Fruit fly (Drosophila melanogaster) whole organism, wandering third instar larva: ENCODE measurements around the gene Akt.
A peak's percentile ranks its signal among the peaks of the same experiment; 100 is the strongest.

Experiments
- Abd-B ChIP-seq: fragments of >200 bp; optimal IDR thresholded peaks from 2 replicates; lab custom pipeline; 2017; ENCODE audit warnings: missing biosample characterization, missing genetic modification characterization
- CG32264 ChIP-seq: fragments of 200-800 bp; sonication (Bioruptor generic); optimal IDR thresholded peaks from 2 replicates; lab custom pipeline; 2016; ENCODE audit warnings: missing biosample characterization, missing genetic modification characterization
- CG9705 ChIP-seq: fragments of 200-800 bp; sonication (Bioruptor generic); optimal IDR thresholded peaks from 2 replicates; lab custom pipeline; 2018; ENCODE audit warnings: missing biosample characterization, mild to moderate bottlenecking, missing genetic modification characterization
- CrebA ChIP-seq: fragments of 200-800 bp; sonication (Bioruptor generic); optimal IDR thresholded peaks from 2 replicates; lab custom pipeline; 2016; ENCODE audit warnings: missing biosample characterization, mild to moderate bottlenecking, missing genetic modification characterization, borderline replicate concordance
- Dfd ChIP-seq: fragments of >200 bp; optimal IDR thresholded peaks from 2 replicates; lab custom pipeline; 2017; ENCODE audit warnings: missing biosample characterization, missing genetic modification characterization
- Dif ChIP-seq: fragments of 200-275, 200-300 bp; sonication (Bioruptor generic); optimal IDR thresholded peaks from 2 replicates; lab custom pipeline; 2018; ENCODE audit warnings: missing biosample characterization, missing genetic modification characterization; ENCODE audit not compliant: partially characterized antibody
- GATAd ChIP-seq: sonication (Bioruptor generic); optimal IDR thresholded peaks from 2 replicates; lab custom pipeline; 2016; ENCODE audit warnings: missing biosample characterization, missing genetic modification characterization
- HLH106 ChIP-seq: fragments of 200-800 bp; optimal IDR thresholded peaks from 3 replicates; lab custom pipeline; 2019; ENCODE audit warnings: missing biosample characterization, mild to moderate bottlenecking, missing genetic modification characterization, moderate library complexity
- Hnf4 ChIP-seq: fragments of 200-800 bp; sonication (Bioruptor generic); optimal IDR thresholded peaks from 2 replicates; lab custom pipeline; 2016; ENCODE audit warnings: missing biosample characterization, mild to moderate bottlenecking, missing genetic modification characterization
- Hr78 ChIP-seq: fragments of >200 bp; optimal IDR thresholded peaks from 2 replicates; lab custom pipeline; 2017; ENCODE audit warnings: missing biosample characterization, missing genetic modification characterization
- Hr83 ChIP-seq: fragments of 200-300 bp; sonication (Bioruptor generic); optimal IDR thresholded peaks from 2 replicates; lab custom pipeline; 2016; ENCODE audit warnings: missing biosample characterization, mild to moderate bottlenecking, missing genetic modification characterization, moderate library complexity; ENCODE audit not compliant: poor library complexity, severe bottlenecking
- Jra ChIP-seq: sonication (Bioruptor generic); optimal IDR thresholded peaks from 2 replicates; lab custom pipeline; 2016; ENCODE audit warnings: missing biosample characterization, missing genetic modification characterization
- Mio ChIP-seq: sonication (Bioruptor generic); optimal IDR thresholded peaks from 2 replicates; lab custom pipeline; 2016; ENCODE audit warnings: missing biosample characterization, missing genetic modification characterization
- Myc ChIP-seq: fragments of >200 bp; optimal IDR thresholded peaks from 2 replicates; lab custom pipeline; 2017
- N ChIP-seq: fragments of >200 bp; optimal IDR thresholded peaks from 2 replicates; lab custom pipeline; 2018; ENCODE audit warnings: missing biosample characterization, missing external identifiers, missing genetic modification characterization
- OdsH ChIP-seq: fragments of 200-800 bp; sonication (Bioruptor generic); optimal IDR thresholded peaks from 2 replicates; lab custom pipeline; 2016; ENCODE audit warnings: missing biosample characterization, mild to moderate bottlenecking, missing genetic modification characterization
- Rel ChIP-seq, 2 experiments: fragments of 200-800 bp; sonication (Bioruptor generic) in 1 of 2; optimal IDR thresholded peaks; 2 replicates in 1 of 2; 3 replicates in 1 of 2; lab custom pipeline; 2016 to 2019; ENCODE audit warnings: mild to moderate bottlenecking in 2 of 2, missing biosample characterization in 2 of 2, missing genetic modification characterization in 2 of 2, moderate library complexity in 1 of 2
- Sp1 ChIP-seq: fragments of 200-800 bp; sonication (Bioruptor generic); optimal IDR thresholded peaks from 3 replicates; lab custom pipeline; 2019; ENCODE audit warnings: missing biosample characterization, mild to moderate bottlenecking, missing genetic modification characterization, moderate library complexity
- Vsx2 ChIP-seq: fragments of 200-300, 225-300 bp; sonication (Bioruptor generic); optimal IDR thresholded peaks from 2 replicates; lab custom pipeline; 2018; ENCODE audit warnings: missing biosample characterization, missing genetic modification characterization; ENCODE audit not compliant: partially characterized antibody
- br ChIP-seq: fragments of 200-800 bp; sonication (Bioruptor generic); optimal IDR thresholded peaks from 2 replicates; lab custom pipeline; 2016; ENCODE audit warnings: missing biosample characterization, missing genetic modification characterization
- brk ChIP-seq: fragments of 200-800 bp; sonication (Bioruptor generic); optimal IDR thresholded peaks from 2 replicates; lab custom pipeline; 2016; ENCODE audit warnings: missing biosample characterization, mild to moderate bottlenecking, missing genetic modification characterization
- dl ChIP-seq, 2 experiments: fragments of 175-275, 200-275 bp in 1 of 2; fragments of 200-275 bp in 1 of 2; sonication (Bioruptor generic); optimal IDR thresholded peaks; lab custom pipeline; 2018; ENCODE audit warnings: mild to moderate bottlenecking in 2 of 2, missing biosample characterization in 2 of 2, missing genetic modification characterization in 2 of 2, moderate library complexity in 2 of 2; ENCODE audit not compliant: partially characterized antibody in 2 of 2, insufficient read depth in 1 of 2
- dmrt93B ChIP-seq: fragments of 200-800 bp; sonication (Bioruptor generic); optimal IDR thresholded peaks from 2 replicates; lab custom pipeline; 2018; ENCODE audit warnings: missing biosample characterization, mild to moderate bottlenecking, missing genetic modification characterization
- dsf ChIP-seq: sonication (Bioruptor generic); optimal IDR thresholded peaks from 2 replicates; lab custom pipeline; 2016; ENCODE audit warnings: missing biosample characterization, missing genetic modification characterization, borderline replicate concordance
- ey ChIP-seq: fragments of 200-800 bp; sonication (Bioruptor generic); optimal IDR thresholded peaks from 2 replicates; lab custom pipeline; 2016; ENCODE audit warnings: missing biosample characterization, missing genetic modification characterization
- foxo ChIP-seq, 2 experiments: fragments of 200-800 bp; sonication (Bioruptor generic); optimal IDR thresholded peaks; 2 replicates in 1 of 2; 3 replicates in 1 of 2; lab custom pipeline; 2016 to 2017; ENCODE audit warnings: missing biosample characterization in 2 of 2, missing genetic modification characterization in 2 of 2
- fru ChIP-seq: fragments of 200-800 bp; sonication (Bioruptor generic); optimal IDR thresholded peaks from 3 replicates; lab custom pipeline; 2016; ENCODE audit warnings: missing biosample characterization, mild to moderate bottlenecking, missing genetic modification characterization
- h ChIP-seq: fragments of 200-800 bp; sonication (Bioruptor generic); optimal IDR thresholded peaks from 3 replicates; lab custom pipeline; 2016; ENCODE audit warnings: missing biosample characterization, mild to moderate bottlenecking, missing genetic modification characterization
- jim ChIP-seq: fragments of 175-275, 200-325 bp; sonication (Bioruptor generic); optimal IDR thresholded peaks from 2 replicates; lab custom pipeline; 2016; ENCODE audit warnings: missing biosample characterization, mild to moderate bottlenecking, missing genetic modification characterization
- lola ChIP-seq: fragments of >200 bp; optimal IDR thresholded peaks from 2 replicates; lab custom pipeline; 2017; ENCODE audit warnings: missing biosample characterization, missing genetic modification characterization
- pan ChIP-seq: fragments of >200 bp; optimal IDR thresholded peaks from 2 replicates; lab custom pipeline; 2017
- psq ChIP-seq: fragments of 200-800 bp; sonication (Bioruptor generic); optimal IDR thresholded peaks from 3 replicates; lab custom pipeline; 2017; ENCODE audit warnings: missing biosample characterization, mild to moderate bottlenecking, missing genetic modification characterization, moderate library complexity
- rgr ChIP-seq: fragments of 200-800 bp; sonication (Bioruptor generic); optimal IDR thresholded peaks from 3 replicates; lab custom pipeline; 2016; ENCODE audit warnings: missing biosample characterization, mild to moderate bottlenecking, missing genetic modification characterization
- sage ChIP-seq: fragments of 200-800 bp; sonication (Bioruptor generic); optimal IDR thresholded peaks from 2 replicates; lab custom pipeline; 2016; ENCODE audit warnings: missing biosample characterization, mild to moderate bottlenecking, missing genetic modification characterization
- sv ChIP-seq: fragments of 200-800 bp; sonication (Bioruptor generic); optimal IDR thresholded peaks from 3 replicates; lab custom pipeline; 2016; ENCODE audit warnings: missing biosample characterization, missing genetic modification characterization
- tai ChIP-seq: sonication (Bioruptor generic); optimal IDR thresholded peaks from 2 replicates; lab custom pipeline; 2016; ENCODE audit warnings: missing biosample characterization, missing genetic modification characterization
- usp ChIP-seq: fragments of >200 bp; optimal IDR thresholded peaks from 2 replicates; lab custom pipeline; 2017; ENCODE audit warnings: missing biosample characterization, missing genetic modification characterization
- woc ChIP-seq: sonication (Bioruptor generic); optimal IDR thresholded peaks from 2 replicates; lab custom pipeline; 2016; ENCODE audit warnings: missing biosample characterization, mild to moderate bottlenecking, missing genetic modification characterization

Akt gene

dm6 chr3R:16097661-16098329, 1.2 kb upstream of the Akt start (continued):
- TF ChIP-seq jim (GFP tag; lab: Kevin White, UChicago) (peak; percentile 69), psq (GFP tag; lab: Kevin White, UChicago) (peak; percentile 96), dsf (GFP tag; lab: Kevin White, UChicago) (peak; percentile 89), lola (GFP tag; lab: Kevin White, UChicago) (no peak), pan (lab: Kevin White, UChicago) (no peak), brk (GFP tag; lab: Kevin White, UChicago) (no peak), dmrt93B (peak; percentile 98), fru (GFP tag; lab: Kevin White, UChicago) (peak; percentile 99), h (GFP tag; lab: Kevin White, UChicago) (peak; percentile 99), Hnf4 (GFP tag; lab: Kevin White, UChicago) (peak; percentile 98)
- TF ChIP-seq, all 38 proteins: peak for 25

DNA sequence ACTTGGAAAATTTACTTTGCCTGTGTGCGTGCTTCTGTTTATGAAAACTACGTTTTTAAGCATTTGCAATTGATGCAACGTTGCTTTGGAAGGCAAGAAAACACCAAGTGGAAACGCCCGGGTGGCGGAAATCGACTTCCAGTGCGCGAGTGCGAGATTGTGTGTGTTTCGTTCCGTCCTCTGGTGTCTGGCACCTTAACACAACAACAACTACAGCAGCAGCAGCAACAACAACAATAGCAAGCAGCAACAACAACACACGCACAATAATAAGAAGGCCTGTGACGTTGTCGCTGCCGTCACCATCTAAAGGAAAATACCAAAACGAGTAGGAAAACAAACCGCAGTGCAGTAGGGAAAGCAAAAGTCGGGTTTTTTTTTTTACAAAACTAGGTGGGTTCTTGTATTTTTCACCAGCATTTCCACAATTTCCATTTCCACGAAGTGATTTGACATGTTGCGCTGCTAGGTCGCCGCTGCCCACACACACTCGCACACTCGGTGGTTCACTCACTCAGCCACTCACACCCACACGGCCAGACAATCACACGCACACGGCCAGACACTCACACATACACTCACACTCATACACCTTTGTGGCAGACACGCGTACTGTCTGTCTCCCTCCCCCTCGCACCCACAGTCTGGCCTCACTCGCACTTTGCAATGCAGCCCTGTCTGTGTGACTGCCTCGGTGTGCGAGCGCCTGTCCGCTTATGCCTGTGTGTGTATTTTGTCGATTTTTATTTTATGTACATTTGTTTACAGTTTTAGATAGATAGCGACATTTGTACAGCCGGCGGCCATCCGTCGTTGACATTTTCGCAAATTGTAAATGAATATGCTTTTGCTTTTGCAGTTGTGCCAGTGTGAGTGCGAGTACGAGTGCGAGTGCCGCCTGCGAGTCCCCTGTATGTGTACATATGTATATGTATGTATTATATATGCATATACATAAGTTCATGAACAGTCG, 526 bp downstream of the Akt start:
- TF ChIP-seq br: peak; percentile 72
- no peak for TF ChIP-seq lola (GFP tag; lab: Kevin White, UChicago)
- no peak for TF ChIP-seq dsf (GFP tag; lab: Kevin White, UChicago)
- TF ChIP-seq CG32264 (GFP tag; lab: Kevin White, UChicago): no peak
- peak; percentile 49 for TF ChIP-seq Rel (GFP tag; optimal IDR thresholded peaks at IDR 0.05; lab: Kevin White, UChicago)
- peak; percentile 93 for TF ChIP-seq Rel (tag; optimal IDR thresholded peaks at IDR 0.05; lab: Kevin White, UChicago)
- peak; percentile 25 for TF ChIP-seq ey (GFP tag; lab: Kevin White, UChicago)
- peak; percentile 44 for TF ChIP-seq HLH106 (tag; lab: Kevin White, UChicago)
- no peak for TF ChIP-seq sv (GFP tag; lab: Kevin White, UChicago)
- peak; percentile 19 to 54 for TF ChIP-seq foxo (GFP tag; optimal IDR thresholded peaks at IDR 0.05; lab: Kevin White, UChicago)
- TF ChIP-seq Hr78 (GFP tag; lab: Kevin White, UChicago): peak; percentile 91
- peak; percentile 64 for TF ChIP-seq tai (GFP tag; lab: Kevin White, UChicago)
- peak; percentile 42 for TF ChIP-seq Mio (GFP tag; lab: Kevin White, UChicago)
- peak; percentile 75 for TF ChIP-seq Jra
- TF ChIP-seq rgr (GFP tag; lab: Kevin White, UChicago): peak; percentile 62
- no peak for TF ChIP-seq GATAd (GFP tag; lab: Kevin White, UChicago)
- peak; percentile 81 for TF ChIP-seq Hnf4 (GFP tag; lab: Kevin White, UChicago)
- peak; percentile 91 for TF ChIP-seq CrebA
- TF ChIP-seq brk (GFP tag; lab: Kevin White, UChicago): peak; percentile 88
- TF ChIP-seq pan (lab: Kevin White, UChicago): no peak
- TF ChIP-seq Dif (GFP tag; lab: Kevin White, UChicago): peak; percentile 79
- peak; percentile 71 for TF ChIP-seq Abd-B (GFP tag; lab: Kevin White, UChicago)
- TF ChIP-seq dl (GFP tag; optimal IDR thresholded peaks at IDR 0.05; lab: Kevin White, UChicago; ENCODE audit: insufficient read depth in 1 of 2, partially characterized antibody in 2 of 2): no peak
- TF ChIP-seq Dfd: no peak
- no peak for TF ChIP-seq woc
- no peak for TF ChIP-seq jim (GFP tag; lab: Kevin White, UChicago)
- TF ChIP-seq Hr83: peak; percentile 98
- TF ChIP-seq OdsH (GFP tag; lab: Kevin White, UChicago): peak; percentile 53
- no peak for TF ChIP-seq dmrt93B
- TF ChIP-seq fru (GFP tag; lab: Kevin White, UChicago): peak; percentile 73
- TF ChIP-seq usp (GFP tag; lab: Kevin White, UChicago): no peak
- TF ChIP-seq Vsx2: no peak
- TF ChIP-seq Myc (lab: Kevin White, UChicago): no peak
- peak; percentile 51 for TF ChIP-seq Sp1 (GFP tag; lab: Kevin White, UChicago)
- peak; percentile 14 for TF ChIP-seq sage (GFP tag; lab: Kevin White, UChicago)
- peak; percentile 12 for TF ChIP-seq psq (GFP tag; lab: Kevin White, UChicago)
- peak; percentile 100 for TF ChIP-seq N (GFP tag; lab: Kevin White, UChicago)
- no peak for TF ChIP-seq CG9705
- peak; percentile 99 for TF ChIP-seq h (GFP tag; lab: Kevin White, UChicago)
